Fruit fly (Drosophila melanogaster) whole organism, embryonic: ENCODE results near the gene pyx.

Source experiments
- CG10274 ChIP-seq: fragments of 200-800 bp; sonication (Bioruptor generic); optimal IDR thresholded peaks from 3 replicates; lab custom pipeline; 2017; ENCODE audit warnings: missing biosample characterization, mild to moderate bottlenecking, missing genetic modification characterization
- CG10462 ChIP-seq: fragments of 200-800 bp; sonication (Bioruptor generic); optimal IDR thresholded peaks from 2 replicates; lab custom pipeline; 2016; ENCODE audit warnings: missing biosample characterization, missing genetic modification characterization
- CG11504 ChIP-seq: fragments of 200-800 bp; sonication (Bioruptor generic); optimal IDR thresholded peaks from 3 replicates; lab custom pipeline; 2019; ENCODE audit warnings: missing biosample characterization, mild to moderate bottlenecking, missing genetic modification characterization, moderate library complexity
- CG12071 ChIP-seq: fragments of 200-800 bp; sonication (Bioruptor generic); optimal IDR thresholded peaks from 3 replicates; lab custom pipeline; 2018; ENCODE audit warnings: missing biosample characterization, mild to moderate bottlenecking, missing genetic modification characterization
- CG12104 ChIP-seq: fragments of 200-800 bp; sonication (Bioruptor generic); optimal IDR thresholded peaks from 3 replicates; lab custom pipeline; 2016; ENCODE audit warnings: missing biosample characterization, missing genetic modification characterization
- CG12236 ChIP-seq: fragments of 200-800 bp; sonication (Bioruptor generic); optimal IDR thresholded peaks from 2 replicates; lab custom pipeline; 2016; ENCODE audit warnings: missing biosample characterization, missing genetic modification characterization
- CG14050 ChIP-seq: fragments of 200-800 bp; sonication (Bioruptor generic); IDR thresholded peaks from 3 replicates; pipeline ENCODE4 v1.3.6; 2022; ENCODE audit warnings: missing biosample characterization, missing genetic modification characterization
- CG1792 ChIP-seq: fragments of 200-800 bp; sonication (Bioruptor generic); optimal IDR thresholded peaks from 2 replicates; lab custom pipeline; 2016; ENCODE audit warnings: missing biosample characterization, missing genetic modification characterization
- CG2129 ChIP-seq: fragments of 200-800 bp; sonication (Bioruptor generic); IDR thresholded peaks from 2 replicates; pipeline ENCODE4 v1.3.6; 2022; ENCODE audit warnings: missing biosample characterization, missing genetic modification characterization; ENCODE audit not compliant: partially characterized antibody
- CG30403 ChIP-seq: fragments of 200-800 bp; sonication (Bioruptor generic); optimal IDR thresholded peaks from 3 replicates; lab custom pipeline; 2016; ENCODE audit warnings: missing biosample characterization, missing genetic modification characterization
- CG33213 ChIP-seq: fragments of 200-800 bp; sonication (Bioruptor generic); optimal IDR thresholded peaks from 3 replicates; lab custom pipeline; 2016; ENCODE audit warnings: missing biosample characterization, missing genetic modification characterization
- CG3847 ChIP-seq: fragments of 200-800 bp; sonication (Bioruptor generic); IDR thresholded peaks from 2 replicates; pipeline ENCODE4 v1.3.6; 2022; ENCODE audit warnings: missing biosample characterization, missing genetic modification characterization
- CG6272 ChIP-seq: fragments of 200-800 bp; sonication (Bioruptor generic); IDR thresholded peaks from 2 replicates; pipeline ENCODE4 v1.3.6; 2022; ENCODE audit warnings: missing biosample characterization, missing genetic modification characterization
- CG7928 ChIP-seq: fragments of 200-800 bp; sonication (Bioruptor generic); optimal IDR thresholded peaks from 2 replicates; lab custom pipeline; 2017; ENCODE audit warnings: missing biosample characterization, mild to moderate bottlenecking, missing genetic modification characterization
- CG8281 ChIP-seq: fragments of 200-800 bp; sonication (Bioruptor generic); optimal IDR thresholded peaks from 2 replicates; lab custom pipeline; 2018; ENCODE audit warnings: missing biosample characterization, mild to moderate bottlenecking, missing genetic modification characterization, moderate library complexity
- CG9817 ChIP-seq: fragments of 200-800 bp; sonication (Bioruptor generic); optimal IDR thresholded peaks from 2 replicates; lab custom pipeline; 2018; ENCODE audit warnings: missing biosample characterization, mild to moderate bottlenecking, missing genetic modification characterization, moderate library complexity
- Dbx ChIP-seq: fragments of 200-800 bp; sonication (Bioruptor generic); IDR thresholded peaks from 3 replicates; pipeline ENCODE4 v1.3.6; 2022; ENCODE audit warnings: missing biosample characterization, missing genetic modification characterization
- Dip2 ChIP-seq: fragments of 200-800 bp; sonication (Bioruptor generic); IDR thresholded peaks from 2 replicates; pipeline ENCODE4 v1.3.6; 2022; ENCODE audit warnings: missing biosample characterization, missing genetic modification characterization
- Dip3 ChIP-seq: fragments of 200-800 bp; sonication (Bioruptor generic); optimal IDR thresholded peaks from 3 replicates; lab custom pipeline; 2016; ENCODE audit warnings: missing biosample characterization, missing genetic modification characterization
- Doc2 ChIP-seq: fragments of 200-800 bp; sonication (Bioruptor generic); IDR thresholded peaks from 2 replicates; pipeline ENCODE4 v1.3.6; 2022; ENCODE audit warnings: missing biosample characterization, missing genetic modification characterization
- Doc3 ChIP-seq: fragments of 200-800 bp; sonication (Bioruptor generic); IDR thresholded peaks from 3 replicates; pipeline ENCODE4 v1.3.6; 2022; ENCODE audit warnings: missing biosample characterization, missing genetic modification characterization; ENCODE audit not compliant: partially characterized antibody
- Dref ChIP-seq: fragments of 200-800 bp; sonication (Bioruptor generic); IDR thresholded peaks from 2 replicates; pipeline ENCODE4 v1.3.6; 2022; ENCODE audit warnings: missing biosample characterization, missing genetic modification characterization
- ERR ChIP-seq: fragments of 200-800 bp; sonication (Bioruptor generic); optimal IDR thresholded peaks from 2 replicates; lab custom pipeline; 2016; ENCODE audit warnings: missing biosample characterization, missing genetic modification characterization
- Jarid2 ChIP-seq: fragments of 200-800 bp; sonication (Bioruptor generic); optimal IDR thresholded peaks from 3 replicates; lab custom pipeline; 2017; ENCODE audit warnings: mild to moderate bottlenecking, missing biosample characterization, missing genetic modification reagents, missing genetic modification characterization
- Kr ChIP-seq: fragments of 200-800 bp; sonication (Bioruptor generic); optimal IDR thresholded peaks from 2 replicates; lab custom pipeline; 2017; ENCODE audit warnings: missing biosample characterization, mild to moderate bottlenecking, missing genetic modification characterization
- Lim3 ChIP-seq: fragments of 200-800 bp; sonication (Bioruptor generic); IDR thresholded peaks from 2 replicates; pipeline ENCODE4 v1.3.6; 2022; ENCODE audit warnings: missing biosample characterization, missing genetic modification characterization
- Mad ChIP-seq: fragments of 200-800 bp; sonication (Bioruptor generic); optimal IDR thresholded peaks from 2 replicates; lab custom pipeline; 2016; ENCODE audit warnings: missing biosample characterization, missing genetic modification characterization
- Sox102F ChIP-seq: fragments of 200-800 bp; sonication (Bioruptor generic); optimal IDR thresholded peaks from 2 replicates; lab custom pipeline; 2018; ENCODE audit warnings: missing biosample characterization, mild to moderate bottlenecking, missing genetic modification characterization, moderate library complexity
- caup ChIP-seq: fragments of 200-800 bp; sonication (Bioruptor generic); optimal IDR thresholded peaks from 3 replicates; lab custom pipeline; 2017; ENCODE audit warnings: missing biosample characterization, mild to moderate bottlenecking, missing genetic modification characterization, moderate library complexity; ENCODE audit not compliant: severe bottlenecking
- corto ChIP-seq: fragments of 200-800 bp; sonication (Bioruptor generic); optimal IDR thresholded peaks from 2 replicates; lab custom pipeline; 2016; ENCODE audit warnings: missing biosample characterization, mild to moderate bottlenecking, missing genetic modification characterization, moderate library complexity
- croc ChIP-seq: fragments of 200-800 bp; sonication (Bioruptor generic); conservative IDR thresholded peaks from 3 replicates; pipeline ENCODE4 v1.3.6; 2022; ENCODE audit warnings: missing biosample characterization, missing genetic modification characterization
- fd3F ChIP-seq: fragments of 200-800 bp; sonication (Bioruptor generic); optimal IDR thresholded peaks from 2 replicates; lab custom pipeline; 2018; ENCODE audit warnings: missing biosample characterization, mild to moderate bottlenecking, missing genetic modification characterization, moderate library complexity
- ftz-f1 ChIP-seq: fragments of 200-800 bp; sonication (Bioruptor generic); optimal IDR thresholded peaks from 2 replicates; lab custom pipeline; 2016; ENCODE audit warnings: missing biosample characterization, missing genetic modification characterization
- gcm ChIP-seq: fragments of 200-800 bp; sonication (Bioruptor generic); optimal IDR thresholded peaks from 2 replicates; lab custom pipeline; 2019; ENCODE audit warnings: missing biosample characterization, mild to moderate bottlenecking, missing genetic modification characterization, moderate library complexity
- grau ChIP-seq: fragments of 200-800 bp; optimal IDR thresholded peaks from 3 replicates; lab custom pipeline; 2019; ENCODE audit warnings: missing biosample characterization, mild to moderate bottlenecking, missing genetic modification characterization, moderate library complexity
- gsb-n ChIP-seq: fragments of 200-800 bp; sonication (Bioruptor generic); optimal IDR thresholded peaks from 3 replicates; lab custom pipeline; 2018; ENCODE audit warnings: missing biosample characterization, mild to moderate bottlenecking, missing genetic modification characterization
- ham ChIP-seq: fragments of 200-800 bp; sonication (Bioruptor generic); IDR thresholded peaks from 2 replicates; pipeline ENCODE4 v1.3.6; 2022; ENCODE audit warnings: missing biosample characterization, missing genetic modification characterization
- hb ChIP-seq: fragments of 200-800 bp; sonication (Bioruptor generic); IDR thresholded peaks from 3 replicates; pipeline ENCODE4 v1.3.6; 2022; ENCODE audit warnings: missing biosample characterization, missing genetic modification characterization; ENCODE audit not compliant: partially characterized antibody
- jigr1 ChIP-seq: fragments of 200-800 bp; sonication (Bioruptor generic); IDR thresholded peaks from 3 replicates; pipeline ENCODE4 v1.3.6; 2022; ENCODE audit warnings: missing biosample characterization, missing genetic modification characterization
- mld ChIP-seq: fragments of 200-800 bp; sonication (Bioruptor generic); IDR thresholded peaks from 3 replicates; pipeline ENCODE4 v1.3.6; 2022; ENCODE audit warnings: missing biosample characterization, missing genetic modification characterization; ENCODE audit not compliant: partially characterized antibody
- otp ChIP-seq: fragments of 200-800 bp; sonication (Bioruptor generic); IDR thresholded peaks from 3 replicates; pipeline ENCODE4, ENCODE4 v1.3.6; 2022; ENCODE audit warnings: missing biosample characterization, missing genetic modification characterization
- slbo ChIP-seq: fragments of 200-800 bp; sonication (Bioruptor generic); IDR thresholded peaks from 2 replicates; pipeline ENCODE4 v1.3.6; 2022; ENCODE audit warnings: missing biosample characterization, missing genetic modification characterization
- slp2 ChIP-seq: fragments of 200-800 bp; sonication (Bioruptor generic); optimal IDR thresholded peaks from 2 replicates; lab custom pipeline; 2016; ENCODE audit warnings: missing biosample characterization, missing genetic modification characterization
- sob ChIP-seq: fragments of 200-800 bp; sonication (Bioruptor generic); IDR thresholded peaks from 2 replicates; pipeline ENCODE4 v1.3.6; 2022; ENCODE audit warnings: missing biosample characterization, missing genetic modification characterization
- stwl ChIP-seq: fragments of 200-800 bp; sonication (Bioruptor generic); optimal IDR thresholded peaks from 3 replicates; lab custom pipeline; 2018; ENCODE audit warnings: missing biosample characterization, mild to moderate bottlenecking, missing genetic modification characterization, moderate library complexity
- tll ChIP-seq, 2 experiments: fragments of 200-800 bp in 1 of 2; fragments of >200 bp in 1 of 2; sonication (Bioruptor generic) in 1 of 2; optimal IDR thresholded peaks; 2 replicates each; lab custom pipeline; 2017 to 2019; ENCODE audit warnings: missing biosample characterization in 2 of 2, missing genetic modification characterization in 2 of 2, mild to moderate bottlenecking in 1 of 2, moderate library complexity in 1 of 2
- ttk ChIP-seq: fragments of 200-800 bp; sonication (Bioruptor generic); IDR thresholded peaks from 2 replicates; pipeline ENCODE4 v2.1.2; 2022; ENCODE audit warnings: missing biosample characterization, missing genetic modification characterization
- zen2 ChIP-seq: fragments of 200-800 bp; sonication (Bioruptor generic); IDR thresholded peaks from 3 replicates; pipeline ENCODE4 v1.3.6; 2022; ENCODE audit warnings: missing biosample characterization, missing genetic modification characterization; ENCODE audit not compliant: partially characterized antibody
- zfh1 ChIP-seq: fragments of 200-800 bp; sonication (Bioruptor generic); IDR thresholded peaks from 3 replicates; pipeline ENCODE4 v1.3.6; 2022; ENCODE audit warnings: missing biosample characterization, missing genetic modification characterization

pyx gene

dm6 chr3L:270760-271500 lies 48.1 kb upstream of the pyx start, which contains the start of gene miple2 (continued):
- TF ChIP-seq Jarid2 (GFP tag; lab: Kevin White, UChicago) (no peak), Kr (GFP tag; lab: Kevin White, UChicago) (peak; percentile 51), corto (GFP tag; lab: Kevin White, UChicago) (no peak), Sox102F (GFP tag; lab: Kevin White, UChicago) (no peak), zfh1 (GFP tag; lab: Robert Waterston, UW) (0 out of 3 replicates have a peak, but pooled peaks have one; percentile 6), Lim3 (GFP tag; lab: Robert Waterston, UW) (no peak), CG2129 (GFP tag; lab: Robert Waterston, UW) (no peak), gcm (GFP tag; lab: Kevin White, UChicago) (no peak), stwl (tag; lab: Kevin White, UChicago) (no peak), CG1792 (GFP tag; lab: Kevin White, UChicago) (peak; percentile 40), Dip3 (GFP tag; lab: Kevin White, UChicago) (no peak), CG11504 (tag; lab: Kevin White, UChicago) (peak; percentile 53), otp (GFP tag; lab: Robert Waterston, UW) (no peak), zen2 (GFP tag; lab: Robert Waterston, UW) (no peak), ERR (peak; percentile 21), hb (GFP tag; lab: Robert Waterston, UW) (no peak), gsb-n (tag; lab: Kevin White, UChicago) (peak; percentile 58), CG12236 (GFP tag; lab: Kevin White, UChicago) (peak; percentile 36), slbo (GFP tag; lab: Robert Waterston, UW) (no peak), fd3F (GFP tag; lab: Kevin White, UChicago) (peak; percentile 8), sob (peak; percentile 5; the same call in 1 of the 2 replicates), Dref (no peak), Dip2 (GFP tag; lab: Robert Waterston, UW) (no peak), Doc2 (no peak), CG10274 (GFP tag; lab: Kevin White, UChicago) (peak; percentile 23), grau (peak; percentile 41), CG14050 (GFP tag; lab: Robert Waterston, UW) (no peak), CG3847 (no peak), slp2 (GFP tag; lab: Kevin White, UChicago) (peak; percentile 33), caup (GFP tag; lab: Kevin White, UChicago) (peak; percentile 28), Mad (GFP tag; lab: Kevin White, UChicago) (peak; percentile 13), tll (GFP tag; optimal IDR thresholded peaks at IDR 0.05; lab: Kevin White, UChicago) (peak in 1 of 2 experiments; percentile 72), ftz-f1 (GFP tag; lab: Kevin White, UChicago) (no peak), CG9817 (tag; lab: Kevin White, UChicago) (no peak), croc (no peak), Doc3 (GFP tag; lab: Robert Waterston, UW) (no peak), ham (GFP tag; lab: Robert Waterston, UW) (no peak), CG12071 (GFP tag; lab: Kevin White, UChicago) (peak; percentile 13), CG12104 (GFP tag; lab: Kevin White, UChicago) (peak; percentile 38), CG8281 (tag; lab: Kevin White, UChicago) (peak; percentile 15), CG10462 (GFP tag; lab: Kevin White, UChicago) (no peak), CG6272 (no peak), CG33213 (GFP tag; lab: Kevin White, UChicago) (peak; percentile 37), CG7928 (GFP tag; lab: Kevin White, UChicago) (no peak), Dbx (GFP tag; lab: Robert Waterston, UW) (no peak), CG30403 (GFP tag; lab: Kevin White, UChicago) (peak; percentile 63), ttk (GFP tag; lab: Robert Waterston, UW) (no peak), mld (GFP tag; lab: Robert Waterston, UW) (no peak), jigr1 (GFP tag; lab: Robert Waterston, UW) (no peak)
